Fruit fly (Drosophila melanogaster) whole organism, embryonic: ENCODE results near the gene hiro.

Experiments
- Atf3 ChIP-seq: fragments of 200-800 bp; sonication (Bioruptor generic); optimal IDR thresholded peaks from 3 replicates; lab custom pipeline; 2016; ENCODE audit warnings: missing biosample characterization, missing genetic modification characterization
- Bteb2 ChIP-seq: fragments of 200-800 bp; sonication (Bioruptor generic); optimal IDR thresholded peaks from 2 replicates; lab custom pipeline; 2016; ENCODE audit warnings: missing biosample characterization, missing genetic modification characterization
- CG10267 ChIP-seq: fragments of 200-800 bp; sonication (Bioruptor generic); optimal IDR thresholded peaks from 2 replicates; lab custom pipeline; 2018; ENCODE audit warnings: missing biosample characterization, mild to moderate bottlenecking, missing genetic modification characterization, moderate library complexity
- CG10959 ChIP-seq: fragments of 200-800 bp; sonication (Bioruptor generic); IDR thresholded peaks from 2 replicates; pipeline ENCODE4 v1.3.6; 2022; ENCODE audit warnings: missing biosample characterization, missing genetic modification characterization
- CG14050 ChIP-seq: fragments of 200-800 bp; sonication (Bioruptor generic); IDR thresholded peaks from 3 replicates; pipeline ENCODE4 v1.3.6; 2022; ENCODE audit warnings: missing biosample characterization, missing genetic modification characterization
- CG15269 ChIP-seq: fragments of 200-800 bp; sonication (Bioruptor generic); optimal IDR thresholded peaks from 2 replicates; lab custom pipeline; 2018; ENCODE audit warnings: missing biosample characterization, mild to moderate bottlenecking, missing genetic modification characterization, moderate library complexity
- CG1602 ChIP-seq: fragments of 200-800 bp; sonication (Bioruptor generic); optimal IDR thresholded peaks from 3 replicates; lab custom pipeline; 2016; ENCODE audit warnings: missing biosample characterization, missing genetic modification characterization
- CG1603 ChIP-seq: fragments of 200-800 bp; sonication (Bioruptor generic); optimal IDR thresholded peaks from 2 replicates; lab custom pipeline; 2019; ENCODE audit warnings: missing biosample characterization, mild to moderate bottlenecking, missing genetic modification characterization, moderate library complexity
- CG16779 ChIP-seq: fragments of 200-800 bp; sonication (Bioruptor generic); IDR thresholded peaks from 2 replicates; pipeline ENCODE4 v1.3.6; 2022; ENCODE audit warnings: missing biosample characterization, missing genetic modification characterization
- CG17568 ChIP-seq: fragments of 200-800 bp; sonication (Bioruptor generic); optimal IDR thresholded peaks from 2 replicates; lab custom pipeline; 2018; ENCODE audit warnings: missing biosample characterization, mild to moderate bottlenecking, missing genetic modification characterization, moderate library complexity
- CG2120 ChIP-seq: fragments of 200-800 bp; sonication (Bioruptor generic); optimal IDR thresholded peaks from 3 replicates; lab custom pipeline; 2016; ENCODE audit warnings: missing biosample characterization, missing genetic modification characterization
- CG2202 ChIP-seq: fragments of 200-800 bp; sonication (Bioruptor generic); optimal IDR thresholded peaks from 2 replicates; lab custom pipeline; 2018; ENCODE audit warnings: missing biosample characterization, mild to moderate bottlenecking, missing genetic modification characterization
- CG30403 ChIP-seq: fragments of 200-800 bp; sonication (Bioruptor generic); optimal IDR thresholded peaks from 3 replicates; lab custom pipeline; 2016; ENCODE audit warnings: missing biosample characterization, missing genetic modification characterization
- CG31224 ChIP-seq: fragments of 200-800 bp; sonication (Bioruptor generic); IDR thresholded peaks from 2 replicates; pipeline ENCODE4 v1.3.6; 2022; ENCODE audit warnings: missing biosample characterization, missing genetic modification characterization
- CG34422 ChIP-seq: fragments of 200-800 bp; sonication (Bioruptor generic); IDR thresholded peaks from 3 replicates; pipeline ENCODE4 v1.3.6; 2022; ENCODE audit warnings: missing biosample characterization, missing genetic modification characterization
- CG5953 ChIP-seq: fragments of 200-800 bp; sonication (Bioruptor generic); IDR thresholded peaks from 2 replicates; pipeline ENCODE4 v1.3.6; 2022; ENCODE audit warnings: missing biosample characterization, missing genetic modification characterization
- CG6272 ChIP-seq: fragments of 200-800 bp; sonication (Bioruptor generic); IDR thresholded peaks from 2 replicates; pipeline ENCODE4 v1.3.6; 2022; ENCODE audit warnings: missing biosample characterization, missing genetic modification characterization
- CG6854 ChIP-seq: fragments of 200-800 bp; sonication (Bioruptor generic); optimal IDR thresholded peaks from 3 replicates; lab custom pipeline; 2017; ENCODE audit warnings: missing biosample characterization, mild to moderate bottlenecking, missing genetic modification characterization
- CG8388 ChIP-seq: fragments of 200-800 bp; sonication (Bioruptor generic); optimal IDR thresholded peaks from 2 replicates; lab custom pipeline; 2019; ENCODE audit warnings: missing biosample characterization, mild to moderate bottlenecking, missing genetic modification characterization, moderate library complexity
- CG9609 ChIP-seq: fragments of 200-800 bp; sonication (Bioruptor generic); optimal IDR thresholded peaks from 3 replicates; lab custom pipeline; 2016; ENCODE audit warnings: missing biosample characterization, missing genetic modification characterization
- CrebB ChIP-seq: fragments of 200-800 bp; sonication (Bioruptor generic); optimal IDR thresholded peaks from 3 replicates; lab custom pipeline; 2018; ENCODE audit warnings: missing biosample characterization, mild to moderate bottlenecking, missing genetic modification characterization
- D19A ChIP-seq: fragments of 200-800 bp; optimal IDR thresholded peaks from 3 replicates; lab custom pipeline; 2019; ENCODE audit warnings: missing biosample characterization, mild to moderate bottlenecking, missing genetic modification characterization, moderate library complexity
- D19B ChIP-seq: fragments of 200-800 bp; sonication (Bioruptor generic); optimal IDR thresholded peaks from 2 replicates; lab custom pipeline; 2017; ENCODE audit warnings: missing biosample characterization, mild to moderate bottlenecking, missing genetic modification characterization
- Doc2 ChIP-seq: fragments of 200-800 bp; sonication (Bioruptor generic); IDR thresholded peaks from 2 replicates; pipeline ENCODE4 v1.3.6; 2022; ENCODE audit warnings: missing biosample characterization, missing genetic modification characterization
- E2f1 ChIP-seq: fragments of 200-800 bp; sonication (Bioruptor generic); IDR thresholded peaks from 2 replicates; pipeline ENCODE4 v1.3.6; 2022; ENCODE audit warnings: missing biosample characterization, missing genetic modification characterization
- GATAe ChIP-seq: fragments of 200-800 bp; sonication (Bioruptor generic); conservative IDR thresholded peaks from 2 replicates; pipeline ENCODE4 v1.3.6; 2022; ENCODE audit warnings: missing biosample characterization, missing genetic modification characterization
- Hey ChIP-seq: fragments of 200-800 bp; sonication (Bioruptor generic); optimal IDR thresholded peaks from 3 replicates; lab custom pipeline; 2018; ENCODE audit warnings: missing biosample characterization, mild to moderate bottlenecking, missing genetic modification characterization
- Lhr ChIP-seq: fragments of 200-800 bp; sonication (Bioruptor generic); optimal IDR thresholded peaks from 3 replicates; lab custom pipeline; 2017; ENCODE audit warnings: mild to moderate bottlenecking, missing biosample characterization, missing genetic modification reagents, missing genetic modification characterization
- Mes4 ChIP-seq: fragments of 200-800 bp; sonication (Bioruptor generic); optimal IDR thresholded peaks from 2 replicates; lab custom pipeline; 2016; ENCODE audit warnings: missing biosample characterization, missing genetic modification characterization
- NFAT ChIP-seq: fragments of 200-800 bp; sonication (Bioruptor generic); IDR thresholded peaks from 2 replicates; pipeline ENCODE4 v1.3.6; 2022; ENCODE audit warnings: missing biosample characterization, missing genetic modification characterization
- Oaz ChIP-seq: fragments of 200-800 bp; sonication (Bioruptor generic); IDR thresholded peaks from 2 replicates; pipeline ENCODE4 v1.3.6; 2022; ENCODE audit warnings: missing biosample characterization, missing genetic modification characterization
- Opbp ChIP-seq: fragments of 200-800 bp; sonication (Bioruptor generic); IDR thresholded peaks from 3 replicates; pipeline ENCODE4 v1.3.6; 2022; ENCODE audit warnings: missing biosample characterization, missing genetic modification characterization; ENCODE audit not compliant: partially characterized antibody
- Optix ChIP-seq: fragments of 200-800 bp; sonication (Bioruptor generic); IDR thresholded peaks from 3 replicates; pipeline ENCODE4 v1.3.6; 2022; ENCODE audit warnings: missing biosample characterization, missing genetic modification characterization
- Pdp1 ChIP-seq, 2 experiments: fragments of 200-800 bp; sonication (Bioruptor generic); optimal IDR thresholded peaks; 3 replicates each; lab custom pipeline; 2016; ENCODE audit warnings: missing biosample characterization in 2 of 2, missing genetic modification characterization in 2 of 2, mild to moderate bottlenecking in 1 of 2, moderate library complexity in 1 of 2
- TFAM ChIP-seq: fragments of 200-800 bp; sonication (Bioruptor generic); optimal IDR thresholded peaks from 2 replicates; lab custom pipeline; 2017; ENCODE audit warnings: missing biosample characterization, missing genetic modification characterization, inconsistent platforms
- aop ChIP-seq: fragments of 200-800 bp; sonication (Bioruptor generic); IDR thresholded peaks from 2 replicates; pipeline ENCODE4 v1.3.6; 2022; ENCODE audit warnings: missing biosample characterization, missing genetic modification characterization
- az2 ChIP-seq: fragments of 200-800 bp; sonication (Bioruptor generic); optimal IDR thresholded peaks from 3 replicates; lab custom pipeline; 2016; ENCODE audit warnings: missing biosample characterization, missing genetic modification characterization
- crc ChIP-seq: fragments of 200-800 bp; sonication (Bioruptor generic); optimal IDR thresholded peaks from 2 replicates; lab custom pipeline; 2016; ENCODE audit warnings: missing biosample characterization, missing genetic modification characterization
- croc ChIP-seq: fragments of 200-800 bp; sonication (Bioruptor generic); conservative IDR thresholded peaks from 3 replicates; pipeline ENCODE4 v1.3.6; 2022; ENCODE audit warnings: missing biosample characterization, missing genetic modification characterization
- ewg ChIP-seq: fragments of 200-800 bp; sonication (Bioruptor generic); optimal IDR thresholded peaks from 3 replicates; lab custom pipeline; 2017; ENCODE audit warnings: mild to moderate bottlenecking, missing biosample characterization, missing genetic modification reagents, missing genetic modification characterization
- eyg ChIP-seq: fragments of 200-800 bp; sonication (Bioruptor generic); optimal IDR thresholded peaks from 3 replicates; lab custom pipeline; 2016; ENCODE audit warnings: missing biosample characterization, missing genetic modification characterization
- gcm2 ChIP-seq: fragments of 200-800 bp; sonication (Bioruptor generic); optimal IDR thresholded peaks from 2 replicates; lab custom pipeline; 2016; ENCODE audit warnings: missing biosample characterization, missing genetic modification characterization
- jigr1 ChIP-seq: fragments of 200-800 bp; sonication (Bioruptor generic); IDR thresholded peaks from 3 replicates; pipeline ENCODE4 v1.3.6; 2022; ENCODE audit warnings: missing biosample characterization, missing genetic modification characterization
- org-1 ChIP-seq: fragments of 200-800 bp; sonication (Bioruptor generic); optimal IDR thresholded peaks from 2 replicates; lab custom pipeline; 2017; ENCODE audit warnings: missing biosample characterization, missing genetic modification characterization
- pros ChIP-seq: fragments of 200-800 bp; sonication (Bioruptor generic); optimal IDR thresholded peaks from 3 replicates; lab custom pipeline; 2019; ENCODE audit warnings: missing biosample characterization, mild to moderate bottlenecking, missing genetic modification characterization, moderate library complexity
- schlank ChIP-seq: fragments of 200-800 bp; sonication (Bioruptor generic); optimal IDR thresholded peaks from 2 replicates; lab custom pipeline; 2018; ENCODE audit warnings: missing biosample characterization, mild to moderate bottlenecking, missing genetic modification characterization
- sim ChIP-seq: fragments of 200-800 bp; sonication (Bioruptor generic); IDR thresholded peaks from 2 replicates; pipeline ENCODE4 v1.3.6; 2022; ENCODE audit warnings: missing biosample characterization, missing genetic modification characterization
- sqz ChIP-seq: fragments of 200-800 bp; sonication (Bioruptor generic); optimal IDR thresholded peaks from 3 replicates; lab custom pipeline; 2018; ENCODE audit warnings: missing biosample characterization, mild to moderate bottlenecking, missing genetic modification characterization
- tll ChIP-seq, 2 experiments: fragments of 200-800 bp in 1 of 2; fragments of >200 bp in 1 of 2; sonication (Bioruptor generic) in 1 of 2; optimal IDR thresholded peaks; 2 replicates each; lab custom pipeline; 2017 to 2019; ENCODE audit warnings: missing biosample characterization in 2 of 2, missing genetic modification characterization in 2 of 2, mild to moderate bottlenecking in 1 of 2, moderate library complexity in 1 of 2
- vvl ChIP-seq: fragments of 200-800 bp; sonication (Bioruptor generic); IDR thresholded peaks from 2 replicates; pipeline ENCODE4 v1.3.6; 2022; ENCODE audit warnings: missing biosample characterization, missing genetic modification characterization
- wor ChIP-seq: fragments of 200-800 bp; sonication (Bioruptor generic); IDR thresholded peaks from 2 replicates; pipeline ENCODE4 v1.3.6; 2022; ENCODE audit warnings: missing biosample characterization, missing genetic modification characterization

The hiro gene

DNA sequence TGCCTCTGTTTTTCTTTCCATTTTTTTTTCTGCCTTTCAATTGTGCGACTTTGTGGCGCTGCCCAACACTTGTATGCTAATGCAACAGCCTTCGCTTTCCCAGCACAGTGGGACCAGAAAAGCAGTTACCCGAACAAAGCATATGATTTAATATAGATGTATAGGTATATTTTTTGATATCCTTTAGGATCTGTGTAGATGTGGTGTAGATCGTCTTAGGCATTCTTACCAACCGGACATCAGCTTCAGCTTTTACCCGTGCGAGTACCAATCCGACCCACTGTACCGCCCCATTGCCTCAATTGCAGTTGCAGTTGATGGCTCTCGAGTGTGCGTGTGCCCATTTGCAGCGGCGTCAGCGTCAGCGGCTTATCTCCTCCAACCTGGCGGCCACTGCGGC lies 51.3 kb downstream of the hiro start (continued):
- TF ChIP-seq CG2202 (tag; lab: Kevin White, UChicago), result peak; percentile 52
- no peak for TF ChIP-seq NFAT (GFP tag; lab: Robert Waterston, UW)
- peak; percentile 43 for TF ChIP-seq Lhr
- no peak for TF ChIP-seq sqz (GFP tag; lab: Kevin White, UChicago)
- peak; percentile 57; the same call in 1 of the 2 replicates for TF ChIP-seq CG5953 (GFP tag; lab: Robert Waterston, UW)
- peak; percentile 50 for TF ChIP-seq croc (GFP tag; lab: Robert Waterston, UW)
- no peak for TF ChIP-seq pros (GFP tag; lab: Kevin White, UChicago)
- no peak for TF ChIP-seq Doc2 (GFP tag; lab: Robert Waterston, UW)
- peak; percentile 17 for TF ChIP-seq gcm2 (GFP tag; lab: Kevin White, UChicago)
- no peak for TF ChIP-seq D19B (GFP tag; lab: Kevin White, UChicago)
- no peak for TF ChIP-seq eyg
- TF ChIP-seq CG6272 (GFP tag; lab: Robert Waterston, UW), result peak; percentile 22; the same call in 1 of the 2 replicates
- TF ChIP-seq sim (GFP tag; lab: Robert Waterston, UW), result peak; percentile 65; the same call in 1 of the 2 replicates
- no peak for TF ChIP-seq CG16779 (GFP tag; lab: Robert Waterston, UW)
- TF ChIP-seq tll (GFP tag; optimal IDR thresholded peaks at IDR 0.05; lab: Kevin White, UChicago), result no peak
- peak; percentile 57 for TF ChIP-seq ewg (GFP tag; lab: Kevin White, UChicago)
- TF ChIP-seq org-1, result peak; percentile 54
- TF ChIP-seq CG15269, result peak; percentile 38
- TF ChIP-seq CrebB (tag; lab: Kevin White, UChicago), result no peak
- TF ChIP-seq CG1602, result peak; percentile 53
- peak; percentile 91 for TF ChIP-seq CG1603 (tag; lab: Kevin White, UChicago)
- peak; percentile 25 to 36 for TF ChIP-seq Pdp1 (GFP tag; optimal IDR thresholded peaks at IDR 0.05; lab: Kevin White, UChicago)
- TF ChIP-seq GATAe (GFP tag; lab: Robert Waterston, UW), result no peak
- TF ChIP-seq CG14050, result peak; percentile 50; the same call in 2 of the 3 replicates
- TF ChIP-seq Atf3 (GFP tag; lab: Kevin White, UChicago), result peak; percentile 13
- TF ChIP-seq CG10959, result peak; percentile 65
- TF ChIP-seq Hey (tag; lab: Kevin White, UChicago), result no peak
- peak; percentile 59 for TF ChIP-seq wor (GFP tag; lab: Robert Waterston, UW)
- no peak for TF ChIP-seq Opbp (GFP tag; lab: Robert Waterston, UW)
- TF ChIP-seq schlank, result no peak
- peak; percentile 54 for TF ChIP-seq CG30403 (GFP tag; lab: Kevin White, UChicago)
- 0 out of 3 replicates have a peak, but pooled peaks have one; percentile 16 for TF ChIP-seq jigr1 (GFP tag; lab: Robert Waterston, UW)
- peak; percentile 50 for TF ChIP-seq Mes4 (GFP tag; lab: Kevin White, UChicago)
- no peak for TF ChIP-seq aop (GFP tag; lab: Robert Waterston, UW)
- TF ChIP-seq CG34422, result peak; percentile 71; the same call in 2 of the 3 replicates
- peak; percentile 84 for TF ChIP-seq CG8388 (GFP tag; lab: Kevin White, UChicago)
- TF ChIP-seq vvl (GFP tag; lab: Robert Waterston, UW), result peak; percentile 82
- no peak for TF ChIP-seq Oaz (GFP tag; lab: Robert Waterston, UW)
- no peak for TF ChIP-seq CG6854
- TF ChIP-seq CG10267 (tag; lab: Kevin White, UChicago), result peak; percentile 38
- no peak for TF ChIP-seq crc (GFP tag; lab: Kevin White, UChicago)
- peak; percentile 16 for TF ChIP-seq Bteb2 (GFP tag; lab: Kevin White, UChicago)
- peak; percentile 35 for TF ChIP-seq CG17568 (GFP tag; lab: Kevin White, UChicago)
- peak; percentile 27 for TF ChIP-seq CG9609
- peak; percentile 65 for TF ChIP-seq az2 (GFP tag; lab: Kevin White, UChicago)
- TF ChIP-seq CG2120 (GFP tag; lab: Kevin White, UChicago), result no peak
- peak; percentile 60; the same call in 1 of the 3 replicates for TF ChIP-seq Optix
- TF ChIP-seq CG31224 (GFP tag; lab: Robert Waterston, UW), result peak; percentile 19; the same call in 1 of the 2 replicates
- no peak for TF ChIP-seq TFAM (GFP tag; lab: Kevin White, UChicago)
- TF ChIP-seq D19A (tag; lab: Kevin White, UChicago), result peak; percentile 61
- peak; percentile 62 for TF ChIP-seq E2f1 (GFP tag; lab: Robert Waterston, UW)
